Fruit fly (Drosophila melanogaster) whole organism: ENCODE measurements around the gene Osi7.

Experiments
- EcR ChIP-seq, 2 experiments: fragments of >200 bp; optimal IDR thresholded peaks; 2 replicates each; lab custom pipeline; 2017; ENCODE audit warnings: missing biosample characterization in 2 of 2, missing genetic modification characterization in 2 of 2, missing genetic modification reagents in 2 of 2
- psq ChIP-seq: fragments of >200 bp; optimal IDR thresholded peaks from 2 replicates; lab custom pipeline; 2017

DNA sequence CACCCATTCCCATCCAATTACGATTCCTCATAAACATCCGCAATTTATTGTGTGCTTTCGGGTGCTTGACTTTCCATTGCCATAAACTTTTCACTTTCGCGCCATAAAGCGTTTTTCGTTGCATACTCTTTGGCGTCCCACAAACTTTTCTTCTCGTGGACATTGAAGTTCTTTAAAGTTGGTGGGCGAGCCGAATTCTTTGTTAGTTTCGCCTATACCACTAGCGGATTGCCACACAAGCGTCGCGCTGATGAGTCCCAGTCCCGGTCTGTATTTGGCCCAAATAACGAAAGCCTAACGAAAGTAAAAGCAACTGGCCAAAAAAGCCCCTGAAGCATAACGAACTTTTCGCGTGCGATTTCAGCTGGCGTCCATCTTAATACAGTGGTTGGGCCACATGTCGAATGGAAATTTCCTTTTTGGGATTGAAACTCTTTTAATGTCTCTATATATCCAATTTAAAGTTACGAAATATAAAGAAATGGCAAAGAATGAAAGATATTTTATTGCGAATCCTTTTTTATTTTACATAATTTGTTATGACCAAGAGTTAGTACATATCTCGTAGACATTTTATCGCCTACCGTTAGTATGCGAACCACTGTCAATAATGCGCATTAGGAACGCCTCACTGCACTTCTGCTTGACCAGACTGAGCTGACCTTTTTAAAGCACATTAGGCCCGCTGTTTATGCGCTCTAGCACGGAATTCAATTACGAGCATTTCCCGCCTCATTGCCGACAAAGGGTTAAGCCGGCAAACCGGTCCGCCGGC is 38.3 kb upstream of the Osi7 start:
- TF ChIP-seq psq (lab: Kevin White, UChicago) (no peak), EcR (GFP tag; optimal IDR thresholded peaks at IDR 0.05; lab: Kevin White, UChicago) (no peak)
